Fruit fly (Drosophila melanogaster) whole organism, pupa: ENCODE data around the gene eIF4E5.

ENCODE experiments used
- CG10348 ChIP-seq: fragments of 200-800 bp; sonication (Bioruptor generic); IDR thresholded peaks from 2 replicates; pipeline ENCODE4 v1.3.6; 2022; ENCODE audit warnings: missing biosample characterization, missing genetic modification characterization
- CG12605 ChIP-seq: fragments of 200-800 bp; sonication (Bioruptor generic); IDR thresholded peaks from 2 replicates; pipeline ENCODE4 v1.3.6; 2022; ENCODE audit warnings: missing biosample characterization, missing genetic modification characterization
- CG13204 ChIP-seq: fragments of 200-800 bp; sonication (Bioruptor generic); optimal IDR thresholded peaks from 2 replicates; lab custom pipeline; 2018; ENCODE audit warnings: missing biosample characterization, mild to moderate bottlenecking, missing genetic modification characterization, moderate library complexity
- CG14655 ChIP-seq: fragments of 200-800 bp; sonication (Bioruptor generic); optimal IDR thresholded peaks from 3 replicates; lab custom pipeline; 2017; ENCODE audit warnings: mild to moderate bottlenecking, missing biosample characterization, missing genetic modification reagents, missing genetic modification characterization
- CG15710 ChIP-seq: fragments of 200-800 bp; sonication (Bioruptor generic); optimal IDR thresholded peaks from 2 replicates; lab custom pipeline; 2018; ENCODE audit warnings: missing biosample characterization, mild to moderate bottlenecking, missing genetic modification characterization, moderate library complexity
- CG17806 ChIP-seq: fragments of 200-800 bp; sonication (Bioruptor generic); optimal IDR thresholded peaks from 2 replicates; lab custom pipeline; 2018; ENCODE audit warnings: missing biosample characterization, mild to moderate bottlenecking, missing genetic modification characterization, moderate library complexity
- CG32121 ChIP-seq: fragments of 200-800 bp; sonication (Bioruptor generic); IDR thresholded peaks from 2 replicates; pipeline ENCODE4 v1.3.6; 2022; ENCODE audit warnings: missing biosample characterization, missing genetic modification characterization
- CG34367 ChIP-seq: fragments of 200-800 bp; sonication (Bioruptor generic); optimal IDR thresholded peaks from 2 replicates; lab custom pipeline; 2018; ENCODE audit warnings: missing biosample characterization, mild to moderate bottlenecking, missing genetic modification characterization
- CG4496 ChIP-seq: fragments of 200-800 bp; sonication (Bioruptor generic); IDR thresholded peaks from 3 replicates; pipeline ENCODE4 v1.3.6; 2022; ENCODE audit warnings: missing biosample characterization, missing genetic modification characterization
- CG8159 ChIP-seq: fragments of 200-800 bp; sonication (Bioruptor generic); optimal IDR thresholded peaks from 3 replicates; lab custom pipeline; 2018; ENCODE audit warnings: missing biosample characterization, mild to moderate bottlenecking, missing genetic modification characterization, moderate library complexity
- CG8301 ChIP-seq: fragments of 200-800 bp; sonication (Bioruptor generic); optimal IDR thresholded peaks from 2 replicates; lab custom pipeline; 2018; ENCODE audit warnings: missing biosample characterization, mild to moderate bottlenecking, missing genetic modification characterization
- CG9948 ChIP-seq: fragments of 200-800 bp; sonication (Bioruptor generic); optimal IDR thresholded peaks from 2 replicates; lab custom pipeline; 2018; ENCODE audit warnings: missing biosample characterization, mild to moderate bottlenecking, missing genetic modification characterization, moderate library complexity
- D1 ChIP-seq: fragments of 200-800 bp; sonication (Bioruptor generic); optimal IDR thresholded peaks from 2 replicates; lab custom pipeline; 2018; ENCODE audit warnings: missing biosample characterization, mild to moderate bottlenecking, missing genetic modification characterization, moderate library complexity
- EcR ChIP-seq: fragments of 200-800 bp; sonication (Bioruptor generic); optimal IDR thresholded peaks from 3 replicates; lab custom pipeline; 2019; ENCODE audit warnings: missing biosample characterization, missing genetic modification characterization, mild to moderate bottlenecking, moderate library complexity, missing genetic modification reagents
- Ets98B ChIP-seq: fragments of 200-800 bp; sonication (Bioruptor generic); IDR thresholded peaks from 2 replicates; pipeline ENCODE4 v1.3.6; 2022; ENCODE audit warnings: missing biosample characterization, missing genetic modification characterization
- Pif1A ChIP-seq: fragments of 200-800 bp; sonication (Bioruptor generic); optimal IDR thresholded peaks from 3 replicates; lab custom pipeline; 2016; ENCODE audit warnings: missing biosample characterization, missing genetic modification characterization
- Pif1B ChIP-seq: fragments of 200-800 bp; sonication (Bioruptor generic); optimal IDR thresholded peaks from 3 replicates; lab custom pipeline; 2016; ENCODE audit warnings: missing biosample characterization, missing genetic modification characterization
- Snoo ChIP-seq: fragments of 200-800 bp; sonication (Bioruptor generic); optimal IDR thresholded peaks from 3 replicates; lab custom pipeline; 2017; ENCODE audit warnings: missing biosample characterization, mild to moderate bottlenecking, missing genetic modification characterization, inconsistent platforms
- fd96Ca ChIP-seq: fragments of 200-800 bp; sonication (Bioruptor generic); IDR thresholded peaks from 3 replicates; pipeline ENCODE4 v1.3.6; 2022; ENCODE audit warnings: missing biosample characterization, missing genetic modification characterization
- gl ChIP-seq: fragments of 200-800 bp; sonication (Bioruptor generic); optimal IDR thresholded peaks from 2 replicates; lab custom pipeline; 2018; ENCODE audit warnings: missing biosample characterization, mild to moderate bottlenecking, missing genetic modification characterization
- rn ChIP-seq: fragments of 200-800 bp; sonication (Bioruptor generic); IDR thresholded peaks from 2 replicates; pipeline ENCODE4 v1.3.6; 2022; ENCODE audit warnings: missing biosample characterization, missing genetic modification characterization

Gene eIF4E5

dm6 chr3L:7868581-7869236 lies 26.0 kb upstream of the eIF4E5 start, which contains the start of gene CG32365:
Gene CG32365, plus strand, starts transcription at chr3L:7869042.
- TF ChIP-seq CG8301 (tag; lab: Kevin White, UChicago) (peak; percentile 10), CG32121 (0 out of 2 replicates have a peak, but pooled peaks have one; percentile 9), Snoo (peak; percentile 7), CG34367 (no peak), CG12605 (GFP tag; lab: Robert Waterston, UW) (peak; percentile 44), fd96Ca (GFP tag; lab: Robert Waterston, UW) (peak; percentile 40; the same call in 1 of the 3 replicates), Pif1A (peak; percentile 34), CG4496 (GFP tag; lab: Robert Waterston, UW) (0 out of 3 replicates have a peak, but pooled peaks have one; percentile 35), Ets98B (GFP tag; lab: Robert Waterston, UW) (peak; percentile 33; the same call in 1 of the 2 replicates), CG9948 (tag; lab: Kevin White, UChicago) (no peak)

dm6 chr3L:7869715-7870387 lies 24.8 kb upstream of the eIF4E5 start:
- TF ChIP-seq CG8159 (tag; lab: Kevin White, UChicago) (peak; percentile 83), Ets98B (GFP tag; lab: Robert Waterston, UW) (peak; percentile 63), Pif1B (peak; percentile 75), CG8301 (tag; lab: Kevin White, UChicago) (peak; percentile 84), CG15710 (tag; lab: Kevin White, UChicago) (peak; percentile 82), CG12605 (GFP tag; lab: Robert Waterston, UW) (peak; percentile 32), EcR (GFP tag; lab: Kevin White, UChicago) (no peak), gl (peak; percentile 11), CG32121 (peak; percentile 39), CG34367 (peak; percentile 72), CG17806 (tag; lab: Kevin White, UChicago) (peak; percentile 65), Snoo (peak; percentile 57), CG9948 (tag; lab: Kevin White, UChicago) (peak; percentile 81), rn (GFP tag; lab: Robert Waterston, UW) (0 out of 2 replicates have a peak, but pooled peaks have one; percentile 7), CG13204 (GFP tag; lab: Kevin White, UChicago) (peak; percentile 32), fd96Ca (GFP tag; lab: Robert Waterston, UW) (peak; percentile 42; the same call in 2 of the 3 replicates), CG14655 (GFP tag; lab: Kevin White, UChicago) (peak; percentile 91), CG4496 (GFP tag; lab: Robert Waterston, UW) (peak; percentile 67), CG10348 (GFP tag; lab: Robert Waterston, UW) (no peak), D1 (tag; lab: Kevin White, UChicago) (peak; percentile 70), Pif1A (peak; percentile 72)

dm6 chr3L:7870388-7870740 lies 24.3 kb upstream of the eIF4E5 start:
- no peak for TF ChIP-seq CG13204 (GFP tag; lab: Kevin White, UChicago)
- TF ChIP-seq CG8159 (tag; lab: Kevin White, UChicago): no peak
- TF ChIP-seq Pif1A: no peak
- TF ChIP-seq Snoo: no peak
- TF ChIP-seq CG9948 (tag; lab: Kevin White, UChicago): no peak
- TF ChIP-seq gl: no peak
- TF ChIP-seq Pif1B: no peak
- no peak for TF ChIP-seq CG15710 (tag; lab: Kevin White, UChicago)
- no peak for TF ChIP-seq Ets98B (GFP tag; lab: Robert Waterston, UW)
- no peak for TF ChIP-seq CG12605 (GFP tag; lab: Robert Waterston, UW)
- TF ChIP-seq CG8301 (tag; lab: Kevin White, UChicago): no peak
- TF ChIP-seq EcR (GFP tag; lab: Kevin White, UChicago): no peak
- no peak for TF ChIP-seq CG14655 (GFP tag; lab: Kevin White, UChicago)
- no peak for TF ChIP-seq fd96Ca (GFP tag; lab: Robert Waterston, UW)
- TF ChIP-seq CG17806 (tag; lab: Kevin White, UChicago): no peak
- no peak for TF ChIP-seq CG4496 (GFP tag; lab: Robert Waterston, UW)
- no peak for TF ChIP-seq rn (GFP tag; lab: Robert Waterston, UW)
- TF ChIP-seq CG10348 (GFP tag; lab: Robert Waterston, UW): no peak
- no peak for TF ChIP-seq CG32121
- TF ChIP-seq, all 21 proteins: peak for 0

DNA sequence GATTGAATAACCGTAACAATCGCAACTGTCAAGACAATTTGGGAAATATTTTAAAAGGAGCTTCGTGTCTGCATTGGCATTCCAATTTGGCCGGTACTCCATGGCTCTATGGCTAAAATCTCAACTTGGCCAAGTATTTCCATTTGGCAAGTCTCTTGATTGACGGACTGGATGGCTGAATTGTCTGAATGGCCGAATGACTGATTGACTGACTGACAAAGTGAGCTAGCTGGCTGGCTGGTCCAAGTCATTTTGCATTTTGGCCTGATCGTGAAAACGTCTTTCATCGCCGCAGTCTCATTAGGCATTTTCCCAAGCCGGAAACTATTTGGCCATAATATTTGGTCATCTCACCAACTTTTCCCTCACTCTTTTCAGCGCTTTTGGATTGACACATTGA lies 20.2 kb upstream of the eIF4E5 start:
- TF ChIP-seq gl (no peak), CG34367 (no peak), D1 (tag; lab: Kevin White, UChicago) (no peak), rn (GFP tag; lab: Robert Waterston, UW) (no peak), CG32121 (no peak), CG9948 (tag; lab: Kevin White, UChicago) (no peak)

DNA sequence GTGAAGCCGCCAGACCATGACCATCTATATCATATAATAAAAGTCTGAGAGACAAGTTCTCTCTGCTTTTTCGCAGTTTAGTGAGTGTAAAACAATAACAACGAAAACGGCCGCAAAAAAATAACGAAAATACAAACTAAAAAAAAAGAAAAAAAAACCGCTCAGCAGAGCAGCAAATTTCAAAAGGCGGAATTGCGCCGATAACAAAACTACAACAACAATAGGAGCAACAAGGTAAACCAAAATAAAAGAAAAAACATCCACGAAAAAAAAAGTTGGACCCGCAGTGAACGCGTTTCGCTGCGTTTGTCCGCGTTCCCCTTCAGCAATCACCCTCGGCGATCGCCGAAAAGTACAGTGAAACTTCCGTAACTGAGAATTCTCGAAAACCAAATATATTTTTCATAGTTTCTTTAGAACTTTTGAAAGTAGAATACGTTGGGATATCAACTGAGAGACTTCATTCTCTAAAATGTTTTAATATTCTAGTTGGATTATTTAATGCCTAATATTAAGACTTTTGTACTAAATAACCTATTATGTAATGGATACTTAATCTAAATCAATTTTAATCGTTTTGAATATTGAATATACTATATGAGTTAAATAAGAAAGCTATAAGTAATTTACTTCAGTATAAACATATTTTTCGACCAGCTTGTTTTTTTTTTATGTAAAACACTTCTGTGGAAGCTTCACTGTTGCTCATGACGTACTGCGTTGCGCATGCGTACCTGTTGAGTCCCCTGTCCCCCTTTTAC lies 18.9 kb upstream of the eIF4E5 start:
- TF ChIP-seq CG15710 (tag; lab: Kevin White, UChicago) (peak; percentile 65), D1 (tag; lab: Kevin White, UChicago) (no peak), CG13204 (GFP tag; lab: Kevin White, UChicago) (peak; percentile 10), CG8159 (tag; lab: Kevin White, UChicago) (peak; percentile 74), Pif1A (peak; percentile 44), CG32121 (0 out of 2 replicates have a peak, but pooled peaks have one; percentile 21), CG14655 (GFP tag; lab: Kevin White, UChicago) (peak; percentile 54), CG4496 (GFP tag; lab: Robert Waterston, UW) (no peak), Pif1B (peak; percentile 15), CG34367 (peak; percentile 18), Ets98B (GFP tag; lab: Robert Waterston, UW) (no peak; the same call in 1 of the 2 replicates), EcR (GFP tag; lab: Kevin White, UChicago) (no peak), CG8301 (tag; lab: Kevin White, UChicago) (peak; percentile 40), Snoo (peak; percentile 56), rn (GFP tag; lab: Robert Waterston, UW) (no peak), CG17806 (tag; lab: Kevin White, UChicago) (peak; percentile 32), fd96Ca (GFP tag; lab: Robert Waterston, UW) (no peak), CG10348 (GFP tag; lab: Robert Waterston, UW) (no peak), CG9948 (tag; lab: Kevin White, UChicago) (peak; percentile 53), gl (no peak), CG12605 (GFP tag; lab: Robert Waterston, UW) (peak; percentile 9; the same call in 1 of the 2 replicates)
